Worm (Caenorhabditis elegans): Measurements from ENCODE around the gene Y7A5A.1.

The Y7A5A.1 gene

ce11 chrX:15766861-15767260 is 4.4 kb downstream of the Y7A5A.1 start:
- TF ChIP-seq zag-1 (tag; optimal IDR thresholded peaks at IDR 0.05) (no peak), ama-1 (optimal IDR thresholded peaks at IDR 0.05) (no peak), nhr-77 (tag; optimal IDR thresholded peaks at IDR 0.05) (no peak), ZK546.5 (tag; optimal IDR thresholded peaks at IDR 0.05) (no peak), snpc-4 (tag; optimal IDR thresholded peaks at IDR 0.05) (no peak), elt-3 (tag; optimal IDR thresholded peaks at IDR 0.05) (no peak), nhr-76 (tag; optimal IDR thresholded peaks at IDR 0.05) (no peak)

ce11 chrX:15766147-15766546 is 5.1 kb downstream of the Y7A5A.1 start, which contains the start of gene bus-17:
TSS of gene bus-17 (minus strand) at chrX:15766354.
- TF ChIP-seq lin-39 (tag; optimal IDR thresholded peaks at IDR 0.05) (no peak), nhr-12 (tag; optimal IDR thresholded peaks at IDR 0.05) (no peak), elt-1 (tag; optimal IDR thresholded peaks at IDR 0.05) (no peak), fos-1 (tag; optimal IDR thresholded peaks at IDR 0.05) (no peak), ceh-28 (tag; optimal IDR thresholded peaks at IDR 0.05) (no peak), lin-15B (tag; optimal IDR thresholded peaks at IDR 0.05) (no peak), snpc-4 (tag; optimal IDR thresholded peaks at IDR 0.05) (no peak), skn-1 (tag; optimal IDR thresholded peaks at IDR 0.05) (no peak), ZK546.5 (tag; optimal IDR thresholded peaks at IDR 0.05) (no peak), ceh-82 (tag; optimal IDR thresholded peaks at IDR 0.05) (no peak), ceh-9 (tag; optimal IDR thresholded peaks at IDR 0.05) (no peak), ztf-4 (tag; optimal IDR thresholded peaks at IDR 0.05) (no peak), nfya-1 (tag; optimal IDR thresholded peaks at IDR 0.05; ENCODE audit: insufficient read depth) (no peak), pqm-1 (tag; optimal IDR thresholded peaks at IDR 0.05) (no peak), nhr-25 (tag; optimal IDR thresholded peaks at IDR 0.05) (no peak)

ce11 chrX:15759222-15759621 is 12.1 kb downstream of the Y7A5A.1 start:
- TF ChIP-seq nhr-43 (tag; optimal IDR thresholded peaks at IDR 0.05; ENCODE audit: poor library complexity, severe bottlenecking) = no peak
- no peak for TF ChIP-seq jun-1 (tag; optimal IDR thresholded peaks at IDR 0.05)
- no peak for TF ChIP-seq mdl-1 (tag; optimal IDR thresholded peaks at IDR 0.05)
- TF ChIP-seq egl-5 (tag; optimal IDR thresholded peaks at IDR 0.05) = no peak
- TF ChIP-seq tbx-2 (tag; optimal IDR thresholded peaks at IDR 0.05) = no peak
- TF ChIP-seq nhr-77 (tag; optimal IDR thresholded peaks at IDR 0.05) = no peak
- no peak for TF ChIP-seq nfya-1 (tag; optimal IDR thresholded peaks at IDR 0.05; ENCODE audit: insufficient read depth)
- TF ChIP-seq egl-27 (tag; optimal IDR thresholded peaks at IDR 0.05) = no peak
- TF ChIP-seq elt-1 (tag; optimal IDR thresholded peaks at IDR 0.05) = no peak
- no peak for TF ChIP-seq R02D3.7 (tag; optimal IDR thresholded peaks at IDR 0.05)
- TF ChIP-seq lin-39 (tag; optimal IDR thresholded peaks at IDR 0.05) = no peak
- no peak for TF ChIP-seq nhr-28 (tag; optimal IDR thresholded peaks at IDR 0.05)
- no peak for TF ChIP-seq ztf-4 (tag; optimal IDR thresholded peaks at IDR 0.05)
- TF ChIP-seq snpc-4 (tag; optimal IDR thresholded peaks at IDR 0.05) = no peak
- TF ChIP-seq nhr-67 (tag; optimal IDR thresholded peaks at IDR 0.05) = no peak
- no peak for TF ChIP-seq ceh-28 (tag; optimal IDR thresholded peaks at IDR 0.05)

ce11 chrX:15757169-15757568 is 14.1 kb downstream of the Y7A5A.1 start, which contains the start of gene wrt-4:
TSS of gene wrt-4 (minus strand) at chrX:15757269.
- no peak for TF ChIP-seq egl-27 (tag; optimal IDR thresholded peaks at IDR 0.05)
- TF ChIP-seq daf-12 (tag; optimal IDR thresholded peaks at IDR 0.05) = no peak
- no peak for TF ChIP-seq zag-1 (tag; optimal IDR thresholded peaks at IDR 0.05)

- TF ChIP-seq nhr-43 (tag; optimal IDR thresholded peaks at IDR 0.05; ENCODE audit: poor library complexity, severe bottlenecking) (peak; percentile 19), elt-2 (tag; optimal IDR thresholded peaks at IDR 0.05) (no peak)
Observed at ce11 chrX:15751245-15751644, 20.0 kb downstream of the Y7A5A.1 start.

- TF ChIP-seq nhr-23 (tag; optimal IDR thresholded peaks at IDR 0.05) (no peak), fkh-10 (GFP tag; optimal IDR thresholded peaks at IDR 0.05) (no peak), ZK546.5 (tag; optimal IDR thresholded peaks at IDR 0.05) (no peak), elt-2 (tag; optimal IDR thresholded peaks at IDR 0.05) (no peak), nhr-67 (tag; optimal IDR thresholded peaks at IDR 0.05) (no peak), eor-1 (tag; optimal IDR thresholded peaks at IDR 0.05) (no peak), aly-2 (tag; optimal IDR thresholded peaks at IDR 0.05) (no peak), fkh-2 (tag; optimal IDR thresholded peaks at IDR 0.05) (no peak), nhr-25 (tag; optimal IDR thresholded peaks at IDR 0.05) (peak; percentile 39), nhr-237 (tag; optimal IDR thresholded peaks at IDR 0.05) (no peak), nhr-77 (tag; optimal IDR thresholded peaks at IDR 0.05) (no peak), skn-1 (tag; optimal IDR thresholded peaks at IDR 0.05) (no peak), nhr-43 (tag; optimal IDR thresholded peaks at IDR 0.05; ENCODE audit: poor library complexity, severe bottlenecking) (peak; percentile 51), elt-3 (tag; optimal IDR thresholded peaks at IDR 0.05) (no peak), ceh-16 (tag; optimal IDR thresholded peaks at IDR 0.05) (no peak), lin-15B (tag; optimal IDR thresholded peaks at IDR 0.05) (peak; percentile 16), unc-62 (GFP tag; optimal IDR thresholded peaks at IDR 0.05) (no peak), fos-1 (tag; optimal IDR thresholded peaks at IDR 0.05) (no peak), lin-39 (tag; optimal IDR thresholded peaks at IDR 0.05) (no peak), snpc-4 (tag; optimal IDR thresholded peaks at IDR 0.05) (no peak), nhr-28 (tag; optimal IDR thresholded peaks at IDR 0.05) (no peak), egl-27 (tag; optimal IDR thresholded peaks at IDR 0.05) (no peak), ceh-28 (tag; optimal IDR thresholded peaks at IDR 0.05) (no peak), sea-2 (GFP tag; optimal IDR thresholded peaks at IDR 0.05) (no peak)
Observed at ce11 chrX:15747814-15748213, 23.5 kb downstream of the Y7A5A.1 start.
